Worm (Caenorhabditis elegans): Measurements from ENCODE around the gene tasp-1.

The tasp-1 gene

DNA sequence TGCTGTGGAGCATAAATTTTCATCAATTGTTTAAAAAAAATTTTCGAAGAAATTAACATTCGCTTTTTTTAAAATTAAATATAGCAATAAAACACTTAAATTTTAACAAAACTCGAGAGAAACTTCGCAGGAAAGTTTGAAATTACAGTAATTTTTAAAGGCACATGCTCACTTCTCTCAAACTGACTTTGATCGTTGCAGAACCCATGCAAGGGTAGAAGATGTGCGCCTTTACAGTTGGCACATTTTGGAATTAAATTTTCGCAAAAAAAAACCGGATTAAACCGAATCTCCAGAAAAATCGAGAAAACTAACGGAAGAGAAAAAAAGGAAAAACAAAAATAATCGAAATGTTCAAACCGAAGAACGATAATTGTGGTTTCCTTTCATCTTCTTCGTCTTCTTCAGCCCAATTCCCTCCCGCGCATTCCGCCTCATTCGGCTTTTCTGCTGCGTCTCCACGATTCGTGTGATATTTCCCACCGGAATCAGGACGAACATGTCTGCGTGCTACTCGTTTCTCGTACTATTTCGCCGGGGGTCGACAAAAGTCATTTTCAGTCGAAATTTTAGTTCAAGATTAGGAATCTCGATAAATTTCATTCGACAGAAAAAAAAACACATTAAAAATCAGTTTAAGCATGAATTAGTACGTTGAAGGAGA, 22.7 kb upstream of the tasp-1 start:
- TF ChIP-seq F33H1.4 (GFP tag; IDR thresholded peaks at IDR 0.05) (peak; percentile 60), madf-6 (GFP tag; IDR thresholded peaks at IDR 0.05) (0 out of 2 replicates have a peak, but pooled peaks have one; percentile 38), athp-1 (tag; optimal IDR thresholded peaks at IDR 0.05) (peak; percentile 11), lir-1 (GFP tag; conservative IDR thresholded peaks at IDR 0.05) (0 out of 2 replicates have a peak, but pooled peaks have one; percentile 28), hmg-1.2 (GFP tag; IDR thresholded peaks at IDR 0.05) (peak; percentile 92), nhr-120 (GFP tag; IDR thresholded peaks at IDR 0.05) (no peak), dpff-1 (tag; optimal IDR thresholded peaks at IDR 0.05) (no peak), lsl-1 (GFP tag; optimal IDR thresholded peaks at IDR 0.05) (peak; percentile 74), repo-1 (tag; optimal IDR thresholded peaks at IDR 0.05) (peak; percentile 10), him-1 (tag; optimal IDR thresholded peaks at IDR 0.05) (peak; percentile 37), F23B12.7 (tag; optimal IDR thresholded peaks at IDR 0.05; ENCODE audit: insufficient read depth) (no peak), ztf-22 (GFP tag; optimal IDR thresholded peaks at IDR 0.05) (no peak), F39B2.1 (GFP tag; IDR thresholded peaks at IDR 0.05) (no peak), dpl-1 (GFP tag; optimal IDR thresholded peaks at IDR 0.05) (no peak), lin-35 (GFP tag; optimal IDR thresholded peaks at IDR 0.05) (no peak), madf-8 (GFP tag; conservative IDR thresholded peaks at IDR 0.05) (peak; percentile 19; the same call in 1 of the 2 replicates), mcd-1 (GFP tag; IDR thresholded peaks at IDR 0.05) (peak; percentile 35; the same call in 1 of the 2 replicates), aptf-3 (GFP tag; IDR thresholded peaks at IDR 0.05) (no peak), die-1 (tag; optimal IDR thresholded peaks at IDR 0.05) (no peak), nfyb-1 (GFP tag; IDR thresholded peaks at IDR 0.05) (0 out of 2 replicates have a peak, but pooled peaks have one; percentile 10), aptf-2 (GFP tag; conservative IDR thresholded peaks at IDR 0.05) (0 out of 2 replicates have a peak, but pooled peaks have one; percentile 6), bed-1 (GFP tag; IDR thresholded peaks at IDR 0.05) (no peak), B0336.3 (GFP tag; IDR thresholded peaks at IDR 0.05) (peak; percentile 25; the same call in 1 of the 2 replicates), xnd-1 (tag; optimal IDR thresholded peaks at IDR 0.05) (peak; percentile 9), T07F8.4 (tag; optimal IDR thresholded peaks at IDR 0.05) (no peak)

DNA sequence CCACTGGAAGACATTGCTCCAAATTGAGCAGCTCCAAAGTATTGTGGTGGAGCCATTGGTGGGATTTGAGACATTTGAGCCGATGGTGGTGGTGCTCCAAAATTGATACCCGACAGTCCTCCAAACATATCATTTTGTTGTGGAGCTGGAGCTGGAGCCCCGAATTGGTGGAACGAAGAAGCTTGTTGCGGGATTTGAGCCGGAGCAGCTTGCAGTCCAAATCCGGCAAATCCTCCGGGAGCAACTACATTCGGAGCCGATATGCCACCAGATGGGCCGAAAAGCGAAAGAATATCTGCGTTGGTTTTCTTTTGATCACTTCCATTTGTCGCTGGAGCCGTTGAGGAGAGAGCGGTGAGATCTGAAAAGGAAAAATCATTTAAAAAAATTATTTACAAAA, 21.0 kb upstream of the tasp-1 start:
- no peak for TF ChIP-seq F22D6.2 (tag; optimal IDR thresholded peaks at IDR 0.05)
- peak; percentile 4 for TF ChIP-seq chd-7 (tag; optimal IDR thresholded peaks at IDR 0.05)
- TF ChIP-seq zfh-2 (GFP tag; conservative IDR thresholded peaks at IDR 0.05) = peak; percentile 30; the same call in 1 of the 2 replicates
- peak; percentile 54; the same call in 1 of the 2 replicates for TF ChIP-seq lin-26 (GFP tag; IDR thresholded peaks at IDR 0.05)
- TF ChIP-seq akir-1 (GFP tag; optimal IDR thresholded peaks at IDR 0.05) = no peak
- TF ChIP-seq Y53F4B.3 (GFP tag; IDR thresholded peaks at IDR 0.05) = no peak
- TF ChIP-seq nhr-90 (tag; optimal IDR thresholded peaks at IDR 0.05) = no peak
- TF ChIP-seq D2030.7 (GFP tag; IDR thresholded peaks at IDR 0.05) = no peak
- TF ChIP-seq hmg-1.2 (GFP tag; IDR thresholded peaks at IDR 0.05) = no peak
- no peak for TF ChIP-seq gei-17 (GFP tag; optimal IDR thresholded peaks at IDR 0.05)
- no peak for TF ChIP-seq ceh-100 (GFP tag; IDR thresholded peaks at IDR 0.05)
- TF ChIP-seq dpff-1 (tag; optimal IDR thresholded peaks at IDR 0.05) = no peak
- TF ChIP-seq aptf-2 (GFP tag; conservative IDR thresholded peaks at IDR 0.05) = no peak
- TF ChIP-seq C06A6.2 (GFP tag; conservative IDR thresholded peaks at IDR 0.05) = no peak
- no peak for TF ChIP-seq bed-1 (GFP tag; IDR thresholded peaks at IDR 0.05)
- TF ChIP-seq F57A8.1 (GFP tag; optimal IDR thresholded peaks at IDR 0.05) = no peak
- no peak for TF ChIP-seq rpc-1 (optimal IDR thresholded peaks at IDR 0.05)
- TF ChIP-seq rpc-1 (tag; optimal IDR thresholded peaks at IDR 0.05) = no peak
- TF ChIP-seq somi-1 (GFP tag; optimal IDR thresholded peaks at IDR 0.05) = no peak
- TF ChIP-seq nfya-2 (GFP tag; IDR thresholded peaks at IDR 0.05) = no peak

All from whole organism, young adult.